Worm (Caenorhabditis elegans) whole organism, young adult: ENCODE data around the gene spe-39.

Experiments used
- B0336.3 ChIP-seq: fragments of 200-800 bp; sonication (Bioruptor generic); IDR thresholded peaks from 2 replicates; pipeline ENCODE4 v1.3.6; 2022; ENCODE audit warnings: missing genetic modification characterization, missing compliant biosample characterization
- D2030.7 ChIP-seq: fragments of 200-800 bp; sonication (Bioruptor generic); IDR thresholded peaks from 2 replicates; pipeline ENCODE4 v1.3.6; 2022; ENCODE audit warnings: missing genetic modification reagents, missing genetic modification characterization, missing compliant biosample characterization
- F10E7.11 ChIP-seq: sonication (generic microtip); optimal IDR thresholded peaks from 2 replicates; lab custom pipeline; 2017; ENCODE audit warnings: mild to moderate bottlenecking, missing genetic modification characterization, moderate library complexity, missing compliant biosample characterization
- F22D6.2 ChIP-seq: sonication (generic microtip); optimal IDR thresholded peaks from 2 replicates; lab custom pipeline; 2016; ENCODE audit warnings: mild to moderate bottlenecking, missing genetic modification characterization, missing compliant biosample characterization
- F23B12.7 ChIP-seq: sonication (generic microtip); optimal IDR thresholded peaks from 2 replicates; lab custom pipeline; 2017; ENCODE audit warnings: missing genetic modification characterization, mild to moderate bottlenecking, missing compliant biosample characterization, antibody characterized with exemption, moderate library complexity; ENCODE audit not compliant: insufficient read depth
- F39B2.1 ChIP-seq: fragments of 200-800 bp; sonication (Bioruptor generic); IDR thresholded peaks from 2 replicates; pipeline ENCODE4 v1.3.6; 2022; ENCODE audit warnings: missing genetic modification reagents, missing genetic modification characterization, missing compliant biosample characterization
- F49E8.2 ChIP-seq: sonication (generic microtip); optimal IDR thresholded peaks from 3 replicates; lab custom pipeline; 2017; ENCODE audit warnings: missing genetic modification characterization, mild to moderate bottlenecking, missing compliant biosample characterization, antibody characterized with exemption, moderate library complexity; ENCODE audit not compliant: insufficient read depth
- F55B11.4 ChIP-seq: sonication (generic microtip); optimal IDR thresholded peaks from 2 replicates; lab custom pipeline; 2016; ENCODE audit warnings: missing compliant biosample characterization, missing genetic modification characterization, borderline replicate concordance; ENCODE audit not compliant: insufficient read depth
- F57A8.1 ChIP-seq: fragments of 200-800 bp; sonication (Bioruptor generic); optimal IDR thresholded peaks from 2 replicates; lab custom pipeline; 2018; ENCODE audit warnings: mild to moderate bottlenecking, missing genetic modification characterization, moderate library complexity, missing compliant biosample characterization
- K11D2.4 ChIP-seq: fragments of 200-800 bp; sonication (Bioruptor generic); IDR thresholded peaks from 2 replicates; pipeline ENCODE4 v1.3.6; 2022; ENCODE audit warnings: missing genetic modification reagents, missing genetic modification characterization, missing compliant biosample characterization
- T26A5.8 ChIP-seq: sonication (generic microtip); optimal IDR thresholded peaks from 2 replicates; lab custom pipeline; 2016; ENCODE audit warnings: missing genetic modification characterization, missing compliant biosample characterization
- attf-5 ChIP-seq: fragments of 200-800 bp; sonication (Bioruptor generic); optimal IDR thresholded peaks from 2 replicates; lab custom pipeline; 2018; ENCODE audit warnings: mild to moderate bottlenecking, missing genetic modification characterization, missing compliant biosample characterization
- ceh-58 ChIP-seq: fragments of 200-800 bp; sonication (Bioruptor generic); IDR thresholded peaks from 2 replicates; pipeline ENCODE4 v1.3.6; 2022; ENCODE audit warnings: missing genetic modification characterization, missing compliant biosample characterization
- chd-7 ChIP-seq: sonication (generic microtip); optimal IDR thresholded peaks from 2 replicates; lab custom pipeline; 2016; ENCODE audit warnings: mild to moderate bottlenecking, missing genetic modification characterization, moderate library complexity, missing compliant biosample characterization
- efl-1 ChIP-seq: fragments of 150-350 bp; optimal IDR thresholded peaks from 2 replicates; lab custom pipeline; 2014; ENCODE audit warnings: missing biosample characterization, missing genetic modification reagents, missing genetic modification characterization
- egl-18 ChIP-seq: fragments of 200-800 bp; sonication (Bioruptor generic); IDR thresholded peaks from 2 replicates; pipeline ENCODE4 v1.3.6; 2022; ENCODE audit warnings: missing genetic modification reagents, missing genetic modification characterization, missing compliant biosample characterization
- egrh-3 ChIP-seq: fragments of 200-800 bp; sonication (Bioruptor generic); IDR thresholded peaks from 2 replicates; pipeline ENCODE4 v1.3.6; 2022; ENCODE audit warnings: missing genetic modification reagents, missing genetic modification characterization, missing compliant biosample characterization
- ekl-4 ChIP-seq: fragments of 200-800 bp; sonication (Bioruptor generic); IDR thresholded peaks from 2 replicates; pipeline ENCODE4 v1.3.6; 2022; ENCODE audit warnings: missing genetic modification reagents, missing genetic modification characterization, missing compliant biosample characterization
- hlh-12 ChIP-seq: sonication (generic microtip); optimal IDR thresholded peaks from 2 replicates; lab custom pipeline; 2016; ENCODE audit warnings: missing genetic modification characterization, missing compliant biosample characterization
- hmg-20 ChIP-seq: fragments of 200-800 bp; sonication (Bioruptor generic); IDR thresholded peaks from 2 replicates; pipeline ENCODE4 v1.3.6; 2022; ENCODE audit warnings: missing genetic modification reagents, missing genetic modification characterization, missing compliant biosample characterization
- lag-1 ChIP-seq: fragments of 200-800 bp; sonication (Bioruptor generic); IDR thresholded peaks from 2 replicates; pipeline ENCODE4 v1.3.6; 2022; ENCODE audit warnings: missing genetic modification reagents, missing genetic modification characterization, missing compliant biosample characterization
- lin-35 ChIP-seq, 3 experiments: fragments of 150-350 bp in 2 of 3; sonication (generic microtip) in 1 of 3; optimal IDR thresholded peaks; 2 replicates each; lab custom pipeline; 2014 to 2018; ENCODE audit warnings: missing biosample characterization in 3 of 3, missing genetic modification characterization in 3 of 3, missing genetic modification reagents in 3 of 3
- lsl-1 ChIP-seq: fragments of 200-800 bp; sonication (Bioruptor generic); optimal IDR thresholded peaks from 2 replicates; lab custom pipeline; 2018; ENCODE audit warnings: mild to moderate bottlenecking, missing genetic modification characterization, moderate library complexity, missing compliant biosample characterization
- madf-8 ChIP-seq: fragments of 200-800 bp; sonication (Bioruptor generic); conservative IDR thresholded peaks from 2 replicates; pipeline ENCODE4 v1.3.6; 2022; ENCODE audit warnings: missing genetic modification reagents, missing genetic modification characterization, missing compliant biosample characterization
- mes-4 ChIP-seq: sonication (generic microtip); optimal IDR thresholded peaks from 2 replicates; lab custom pipeline; 2016; ENCODE audit warnings: missing genotype, missing genetic modification characterization, missing compliant biosample characterization
- nhr-179 ChIP-seq: sonication (generic microtip); optimal IDR thresholded peaks from 2 replicates; lab custom pipeline; 2016; ENCODE audit warnings: mild to moderate bottlenecking, missing genetic modification characterization, missing compliant biosample characterization
- nhr-90 ChIP-seq: sonication (generic microtip); optimal IDR thresholded peaks from 2 replicates; lab custom pipeline; 2016; ENCODE audit warnings: missing genotype, mild to moderate bottlenecking, missing genetic modification characterization, missing compliant biosample characterization
- rcor-1 ChIP-seq: fragments of 200-800 bp; sonication (Bioruptor generic); IDR thresholded peaks from 2 replicates; pipeline ENCODE4 v1.3.6; 2022; ENCODE audit warnings: missing genetic modification reagents, missing genetic modification characterization, missing compliant biosample characterization
- rpc-1 ChIP-seq, 2 experiments: fragments of 150-350 bp in 1 of 2; sonication (generic microtip) in 1 of 2; optimal IDR thresholded peaks; 2 replicates each; lab custom pipeline; 2014 to 2018; ENCODE audit warnings: missing biosample characterization in 1 of 2, missing genetic modification characterization in 1 of 2, missing genetic modification reagents in 1 of 2, missing genotype in 1 of 2
- sdz-38 ChIP-seq: sonication (generic microtip); optimal IDR thresholded peaks from 2 replicates; lab custom pipeline; 2016; ENCODE audit warnings: missing genotype, missing genetic modification characterization, missing compliant biosample characterization
- snpc-1.1 ChIP-seq: sonication (generic microtip); optimal IDR thresholded peaks from 2 replicates; lab custom pipeline; 2017; ENCODE audit warnings: missing genetic modification characterization, mild to moderate bottlenecking, missing compliant biosample characterization, antibody characterized with exemption, moderate library complexity, missing genotype, missing genetic modification reagents; ENCODE audit not compliant: insufficient read depth
- snpc-3.4 ChIP-seq: sonication (generic microtip); optimal IDR thresholded peaks from 2 replicates; lab custom pipeline; 2017; ENCODE audit warnings: missing genetic modification characterization, mild to moderate bottlenecking, missing compliant biosample characterization, antibody characterized with exemption, moderate library complexity, missing genotype, missing genetic modification reagents
- unc-130 ChIP-seq: sonication (generic microtip); optimal IDR thresholded peaks from 2 replicates; lab custom pipeline; 2016; ENCODE audit warnings: missing genetic modification reagents, missing genetic modification characterization, missing compliant biosample characterization
- zfh-2 ChIP-seq: fragments of 200-800 bp; sonication (Bioruptor generic); conservative IDR thresholded peaks from 2 replicates; pipeline ENCODE4 v1.3.6; 2022; ENCODE audit warnings: missing genetic modification reagents, missing genetic modification characterization, missing compliant biosample characterization
- ztf-22 ChIP-seq: fragments of 200-800 bp; sonication (Bioruptor generic); optimal IDR thresholded peaks from 2 replicates; lab custom pipeline; 2018; ENCODE audit warnings: mild to moderate bottlenecking, missing genetic modification characterization, moderate library complexity, missing compliant biosample characterization
- ztf-25 ChIP-seq: fragments of 200-800 bp; sonication (Bioruptor generic); IDR thresholded peaks from 2 replicates; pipeline ENCODE4 v1.3.6; 2022; ENCODE audit warnings: missing genetic modification reagents, missing genetic modification characterization, missing compliant biosample characterization

spe-39 gene

ce11 chrV:6831539-6831938 is 46.3 kb downstream of the spe-39 start:
- no peak for TF ChIP-seq K11D2.4 (GFP tag; lab: Robert Waterston, UW)
- TF ChIP-seq ztf-22 (GFP tag; lab: Kevin White, UChicago) = no peak
- TF ChIP-seq lag-1 (GFP tag; lab: Robert Waterston, UW) = no peak
- TF ChIP-seq hlh-12 (tag; lab: Kevin White, UChicago) = no peak
- no peak for TF ChIP-seq hmg-20 (GFP tag; lab: Robert Waterston, UW)
- no peak for TF ChIP-seq sdz-38 (tag; lab: Kevin White, UChicago)
- no peak for TF ChIP-seq T26A5.8
- peak; percentile 77 for TF ChIP-seq zfh-2
- TF ChIP-seq F22D6.2 (tag; lab: Kevin White, UChicago) = no peak
- no peak for TF ChIP-seq attf-5 (GFP tag; lab: Kevin White, UChicago)
- no peak for TF ChIP-seq lin-35 (GFP tag; optimal IDR thresholded peaks at IDR 0.05; lab: Kevin White, UChicago)
- peak; percentile 90 for TF ChIP-seq egrh-3 (GFP tag; lab: Robert Waterston, UW)
- no peak for TF ChIP-seq mes-4 (tag; lab: Kevin White, UChicago)

ce11 chrV:6835242-6835641 is 50.0 kb downstream of the spe-39 start, which contains the start of the genes T15B7.14 and col-143:
T15B7.14 (minus strand) TSS chrV:6835342.
col-143 (plus strand) TSS chrV:6835635.
- TF ChIP-seq unc-130 (no peak), ceh-58 (GFP tag; lab: Robert Waterston, UW) (no peak), efl-1 (no peak), rcor-1 (no peak), madf-8 (GFP tag; lab: Robert Waterston, UW) (no peak), chd-7 (no peak), hmg-20 (GFP tag; lab: Robert Waterston, UW) (no peak), nhr-179 (no peak), D2030.7 (GFP tag; lab: Robert Waterston, UW) (no peak), snpc-3.4 (tag; lab: Kevin White, UChicago) (no peak), ekl-4 (GFP tag; lab: Robert Waterston, UW) (no peak), F10E7.11 (no peak), F39B2.1 (GFP tag; lab: Robert Waterston, UW) (no peak)
- TF ChIP-seq, all 124 proteins: peak for 0

ce11 chrV:6836036-6836435 is 50.8 kb downstream of the spe-39 start:
- TF ChIP-seq rpc-1 (optimal IDR thresholded peaks at IDR 0.05; lab: Kevin White, UChicago) (no peak), rpc-1 (tag; optimal IDR thresholded peaks at IDR 0.05; lab: Kevin White, UChicago) (no peak), F49E8.2 (no peak), B0336.3 (GFP tag; lab: Robert Waterston, UW) (no peak), F55B11.4 (tag; lab: Kevin White, UChicago) (no peak), F57A8.1 (GFP tag; lab: Kevin White, UChicago) (no peak), nhr-90 (tag; lab: Kevin White, UChicago) (no peak), zfh-2 (peak; percentile 76), egrh-3 (GFP tag; lab: Robert Waterston, UW) (peak; percentile 86), egl-18 (GFP tag; lab: Robert Waterston, UW) (no peak), F23B12.7 (no peak), snpc-1.1 (tag; lab: Kevin White, UChicago) (no peak), lsl-1 (GFP tag; lab: Kevin White, UChicago) (no peak), ztf-25 (GFP tag; lab: Robert Waterston, UW) (no peak)
